Worm (Caenorhabditis elegans): ENCODE results near the gene F17C11.12.

The F17C11.12 gene

ce11 chrV:10939990-10940570 lies 3.4 kb upstream of the F17C11.12 start:
- TF ChIP-seq ahr-1 (tag; optimal IDR thresholded peaks at IDR 0.05) (no peak), eyg-1 (tag; optimal IDR thresholded peaks at IDR 0.05) (no peak), sdc-2 (tag; optimal IDR thresholded peaks at IDR 0.05) (no peak), rnt-1 (tag; optimal IDR thresholded peaks at IDR 0.05) (no peak), zip-5 (tag; optimal IDR thresholded peaks at IDR 0.05) (no peak), madf-2 (tag; optimal IDR thresholded peaks at IDR 0.05) (no peak), Y22D7AL.16 (tag; optimal IDR thresholded peaks at IDR 0.05) (no peak), dmd-4 (tag; optimal IDR thresholded peaks at IDR 0.05; ENCODE audit: borderline replicate concordance) (no peak), tbx-2 (tag; optimal IDR thresholded peaks at IDR 0.05) (no peak)

- TF ChIP-seq zip-5 (tag; optimal IDR thresholded peaks at IDR 0.05), result no peak
- no peak for TF ChIP-seq hlh-13 (GFP tag; optimal IDR thresholded peaks at IDR 0.05)
- no peak for TF ChIP-seq eyg-1 (tag; optimal IDR thresholded peaks at IDR 0.05)
- no peak for TF ChIP-seq pqm-1 (tag; optimal IDR thresholded peaks at IDR 0.05)
- TF ChIP-seq tbx-2 (tag; optimal IDR thresholded peaks at IDR 0.05), result no peak
- no peak for TF ChIP-seq ceh-2 (tag; optimal IDR thresholded peaks at IDR 0.05)
- TF ChIP-seq ceh-30 (tag; optimal IDR thresholded peaks at IDR 0.05), result no peak
- TF ChIP-seq fax-1 (tag; optimal IDR thresholded peaks at IDR 0.05), result no peak
- no peak for TF ChIP-seq syd-9 (tag; optimal IDR thresholded peaks at IDR 0.05)
- TF ChIP-seq pag-3 (tag; optimal IDR thresholded peaks at IDR 0.05; ENCODE audit: borderline replicate concordance), result no peak
- no peak for TF ChIP-seq elt-2 (tag; optimal IDR thresholded peaks at IDR 0.05)
- TF ChIP-seq unc-55 (GFP tag; optimal IDR thresholded peaks at IDR 0.05), result no peak
These were observed 2.0 kb upstream of the F17C11.12 start, which contains the start of gene F17C11.11 for ce11 chrV:10938739-10939138. F17C11.11 (minus strand) TSS chrV:10938817.

DNA sequence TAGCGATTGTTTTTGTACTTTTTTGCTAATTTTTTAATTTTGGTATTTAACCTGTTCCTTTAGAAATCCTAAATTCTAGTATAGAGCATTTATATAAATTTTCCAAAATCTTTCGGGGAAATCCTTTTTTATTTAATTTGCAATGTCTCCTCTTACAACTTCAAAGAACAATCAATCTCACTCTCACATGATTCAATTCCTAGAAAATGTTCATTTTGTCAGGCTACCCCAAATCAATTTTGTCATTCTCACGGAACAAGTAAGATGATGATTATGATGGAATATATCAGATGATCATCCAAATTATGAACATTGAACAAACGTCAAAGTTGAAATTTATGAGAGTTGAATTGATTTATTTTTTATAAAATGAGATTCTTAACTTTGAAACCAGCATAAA lies 574 bp upstream of the F17C11.12 start:
- TF ChIP-seq fkh-6 (tag; optimal IDR thresholded peaks at IDR 0.05) (no peak), K02D7.2 (tag; optimal IDR thresholded peaks at IDR 0.05) (no peak), hlh-30 (tag; optimal IDR thresholded peaks at IDR 0.05; ENCODE audit: insufficient read depth) (no peak), lin-11 (tag; optimal IDR thresholded peaks at IDR 0.05) (no peak), ahr-1 (tag; optimal IDR thresholded peaks at IDR 0.05) (no peak), hlh-15 (tag; optimal IDR thresholded peaks at IDR 0.05) (no peak), T23F11.4 (GFP tag; optimal IDR thresholded peaks at IDR 0.05) (no peak)

DNA sequence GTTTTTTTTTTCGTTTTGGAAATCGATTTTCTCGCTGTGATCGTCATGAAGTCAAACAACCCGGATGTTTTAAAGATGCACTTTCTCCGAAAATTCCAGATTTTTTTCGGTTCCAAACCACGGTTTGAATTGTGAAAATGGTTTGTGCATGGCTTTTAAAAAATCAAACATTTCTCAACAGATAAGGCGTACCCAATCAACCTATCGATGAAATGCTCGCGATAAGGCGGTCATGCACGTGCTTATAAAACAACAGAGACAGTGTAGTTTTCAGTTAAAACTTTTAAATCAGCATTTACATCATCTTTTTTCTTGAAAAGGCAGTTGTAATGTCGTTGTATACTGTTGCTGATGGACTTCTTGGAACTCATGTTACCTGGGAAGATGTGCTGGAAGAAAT lies 4.3 kb downstream of the F17C11.12 start, which contains the start of gene F58B4.5:
TSS of gene F58B4.5 (plus strand) at position 283 of the 400 bp plus-strand sequence.
- TF ChIP-seq sox-2 (GFP tag; IDR thresholded peaks at IDR 0.05) (no peak), elt-2 (tag; optimal IDR thresholded peaks at IDR 0.05) (peak; percentile 63)

DNA sequence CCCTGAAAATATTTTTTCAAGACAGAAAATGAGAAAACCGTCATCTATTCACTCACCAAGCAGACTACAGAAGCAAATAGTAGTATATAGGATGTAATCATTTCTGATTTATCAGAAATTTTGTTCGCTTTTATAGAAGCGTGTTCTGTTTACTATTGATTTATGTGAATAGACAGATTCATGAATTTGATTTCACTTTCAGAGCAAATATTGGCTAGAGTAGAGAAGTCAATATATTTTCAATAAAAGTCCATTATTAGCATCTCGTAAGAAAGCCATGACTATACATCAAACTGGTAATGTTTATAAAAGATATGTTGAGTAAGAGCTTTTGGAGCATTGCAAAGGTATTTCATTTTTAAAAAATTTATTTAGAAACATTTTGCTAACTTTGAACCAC lies 5.5 kb downstream of the F17C11.12 start, which contains the start of gene scvp-1:
TSS of gene scvp-1 (minus strand) at position 101 of the 400 bp plus-strand sequence.
- TF ChIP-seq gmeb-2 (tag; optimal IDR thresholded peaks at IDR 0.05) (no peak), ceh-31 (tag; optimal IDR thresholded peaks at IDR 0.05) (no peak), madf-2 (tag; optimal IDR thresholded peaks at IDR 0.05) (no peak)

ce11 chrV:10929511-10929910 lies 7.2 kb downstream of the F17C11.12 start, which contains the start of gene F58B4.3:
F58B4.3 (plus strand) TSS chrV:10929811.
- TF ChIP-seq ceh-31 (tag; optimal IDR thresholded peaks at IDR 0.05) (no peak), ceh-22 (tag; optimal IDR thresholded peaks at IDR 0.05) (no peak), npax-4 (tag; optimal IDR thresholded peaks at IDR 0.05) (no peak), pha-2 (tag; optimal IDR thresholded peaks at IDR 0.05) (no peak), ceh-34 (tag; optimal IDR thresholded peaks at IDR 0.05) (no peak), dmd-4 (tag; optimal IDR thresholded peaks at IDR 0.05; ENCODE audit: borderline replicate concordance) (no peak), C08G9.2 (tag; optimal IDR thresholded peaks at IDR 0.05) (no peak), gmeb-2 (tag; optimal IDR thresholded peaks at IDR 0.05) (no peak), syd-9 (tag; optimal IDR thresholded peaks at IDR 0.05) (no peak), unc-42 (tag; optimal IDR thresholded peaks at IDR 0.05) (no peak), sox-4 (tag; optimal IDR thresholded peaks at IDR 0.05) (no peak), unc-55 (GFP tag; optimal IDR thresholded peaks at IDR 0.05) (no peak), mec-3 (tag; optimal IDR thresholded peaks at IDR 0.05; ENCODE audit: borderline replicate concordance) (no peak), ceh-24 (tag; optimal IDR thresholded peaks at IDR 0.05) (no peak), ceh-48 (tag; optimal IDR thresholded peaks at IDR 0.05) (no peak)

All from whole organism, late embryonic.